Worm (Caenorhabditis elegans): ENCODE measurements around the gene T15B7.14.

ce11 chrV:6803992-6804391 lies 31.1 kb downstream of the T15B7.14 start, which contains the start of gene dmsr-11:
- no peak for TF ChIP-seq sea-2 (GFP tag; optimal IDR thresholded peaks at IDR 0.05)
- no peak for TF ChIP-seq ztf-11 (tag; optimal IDR thresholded peaks at IDR 0.05)
- no peak for TF ChIP-seq nhr-25 (tag; optimal IDR thresholded peaks at IDR 0.05)
- no peak for TF ChIP-seq ama-1 (optimal IDR thresholded peaks at IDR 0.05)
- TF ChIP-seq hmg-11 (tag; optimal IDR thresholded peaks at IDR 0.05) = no peak
- TF ChIP-seq skn-1 (tag; optimal IDR thresholded peaks at IDR 0.05) = no peak
- no peak for TF ChIP-seq unc-62 (GFP tag; optimal IDR thresholded peaks at IDR 0.05)
- no peak for TF ChIP-seq ceh-82 (tag; optimal IDR thresholded peaks at IDR 0.05)
- no peak for TF ChIP-seq elt-1 (tag; optimal IDR thresholded peaks at IDR 0.05)
- no peak for TF ChIP-seq daf-12 (tag; optimal IDR thresholded peaks at IDR 0.05)
- no peak for TF ChIP-seq snpc-4 (tag; optimal IDR thresholded peaks at IDR 0.05)
- no peak for TF ChIP-seq pqm-1 (tag; optimal IDR thresholded peaks at IDR 0.05)

Data from whole organism, L3 larva.